Fruit fly (Drosophila melanogaster) whole organism, embryonic: ENCODE data around the gene tsh.

Experiments used
- Adf1 ChIP-seq: fragments of 200-800 bp; sonication (Bioruptor generic); IDR thresholded peaks from 2 replicates; pipeline ENCODE4 v1.3.6; 2022; ENCODE audit warnings: missing biosample characterization, missing genetic modification characterization
- Antp ChIP-seq: fragments of 200-800 bp; sonication (Bioruptor generic); optimal IDR thresholded peaks from 3 replicates; lab custom pipeline; 2016; ENCODE audit warnings: missing biosample characterization, missing genetic modification characterization
- Atf6 ChIP-seq: fragments of 200-800 bp; sonication (Bioruptor generic); IDR thresholded peaks from 2 replicates; pipeline ENCODE4 v1.3.6; 2022; ENCODE audit warnings: missing biosample characterization, missing genetic modification characterization
- B-H1 ChIP-seq: fragments of 200-800 bp; sonication (Bioruptor generic); IDR thresholded peaks from 3 replicates; pipeline ENCODE4 v1.3.6; 2022; ENCODE audit warnings: missing biosample characterization, missing genetic modification characterization
- CG10147 ChIP-seq: fragments of 200-800 bp; sonication (Bioruptor generic); optimal IDR thresholded peaks from 2 replicates; lab custom pipeline; 2019; ENCODE audit warnings: missing biosample characterization, mild to moderate bottlenecking, missing genetic modification characterization, moderate library complexity
- CG10274 ChIP-seq: fragments of 200-800 bp; sonication (Bioruptor generic); optimal IDR thresholded peaks from 3 replicates; lab custom pipeline; 2017; ENCODE audit warnings: missing biosample characterization, mild to moderate bottlenecking, missing genetic modification characterization
- CG11695 ChIP-seq: fragments of 200-800 bp; sonication (Bioruptor generic); IDR thresholded peaks from 3 replicates; pipeline ENCODE4 v1.3.6; 2022; ENCODE audit warnings: missing biosample characterization, missing genetic modification characterization
- CG14710 ChIP-seq: fragments of 200-800 bp; sonication (Bioruptor generic); optimal IDR thresholded peaks from 3 replicates; lab custom pipeline; 2019; ENCODE audit warnings: missing biosample characterization, mild to moderate bottlenecking, missing genetic modification characterization, moderate library complexity
- CG15696 ChIP-seq: fragments of 200-800 bp; sonication (Bioruptor generic); optimal IDR thresholded peaks from 2 replicates; lab custom pipeline; 2019; ENCODE audit warnings: missing biosample characterization, mild to moderate bottlenecking, missing genetic modification characterization, moderate library complexity
- CG17802 ChIP-seq: fragments of 200-800 bp; sonication (Bioruptor generic); optimal IDR thresholded peaks from 2 replicates; lab custom pipeline; 2018; ENCODE audit warnings: missing biosample characterization, mild to moderate bottlenecking, missing genetic modification characterization, moderate library complexity
- CG18476 ChIP-seq: fragments of 200-800 bp; sonication (Bioruptor generic); optimal IDR thresholded peaks from 2 replicates; lab custom pipeline; 2016; ENCODE audit warnings: missing biosample characterization, mild to moderate bottlenecking, missing genetic modification characterization
- CG18599 ChIP-seq: fragments of 200-800 bp; sonication (Bioruptor generic); optimal IDR thresholded peaks from 3 replicates; lab custom pipeline; 2017; ENCODE audit warnings: missing biosample characterization, missing genetic modification characterization, mild to moderate bottlenecking, moderate library complexity, missing genetic modification reagents
- CG2202 ChIP-seq: fragments of 200-800 bp; sonication (Bioruptor generic); optimal IDR thresholded peaks from 2 replicates; lab custom pipeline; 2018; ENCODE audit warnings: missing biosample characterization, mild to moderate bottlenecking, missing genetic modification characterization
- CG2678 ChIP-seq: fragments of 200-800 bp; sonication (Bioruptor generic); optimal IDR thresholded peaks from 3 replicates; lab custom pipeline; 2019; ENCODE audit warnings: missing biosample characterization, mild to moderate bottlenecking, missing genetic modification characterization, moderate library complexity
- CG2889 ChIP-seq: fragments of 200-800 bp; sonication (Bioruptor generic); IDR thresholded peaks from 3 replicates; pipeline ENCODE4 v1.3.6; 2022; ENCODE audit warnings: missing biosample characterization, missing genetic modification characterization
- CG3281 ChIP-seq: fragments of 200-800 bp; sonication (Bioruptor generic); optimal IDR thresholded peaks from 3 replicates; lab custom pipeline; 2017; ENCODE audit warnings: missing biosample characterization, mild to moderate bottlenecking, missing genetic modification characterization
- CG6689 ChIP-seq: fragments of 200-800 bp; sonication (Bioruptor generic); IDR thresholded peaks from 2 replicates; pipeline ENCODE4 v1.3.6; 2022; ENCODE audit warnings: missing biosample characterization, missing genetic modification characterization
- CG7372 ChIP-seq: fragments of 200-800 bp; sonication (Bioruptor generic); IDR thresholded peaks from 2 replicates; pipeline ENCODE4 v1.3.6; 2022; ENCODE audit warnings: missing biosample characterization, missing genetic modification characterization
- CG7745 ChIP-seq: fragments of 200-800 bp; sonication (Bioruptor generic); optimal IDR thresholded peaks from 2 replicates; lab custom pipeline; 2018; ENCODE audit warnings: missing biosample characterization, mild to moderate bottlenecking, missing genetic modification characterization, moderate library complexity
- CHES-1-like ChIP-seq: fragments of 200-800 bp; sonication (Bioruptor generic); optimal IDR thresholded peaks from 2 replicates; lab custom pipeline; 2016; ENCODE audit warnings: missing biosample characterization, missing genetic modification characterization
- CTCF ChIP-seq: fragments of 200-800 bp; sonication (Bioruptor generic); optimal IDR thresholded peaks from 2 replicates; lab custom pipeline; 2017; ENCODE audit warnings: missing biosample characterization, mild to moderate bottlenecking, missing genetic modification characterization, moderate library complexity
- E2f2 ChIP-seq: fragments of 200-800 bp; sonication (Bioruptor generic); IDR thresholded peaks from 2 replicates; pipeline ENCODE4 v1.3.6; 2022; ENCODE audit warnings: missing biosample characterization, missing genetic modification characterization
- Elba2 ChIP-seq: fragments of 200-800 bp; sonication (Bioruptor generic); optimal IDR thresholded peaks from 3 replicates; lab custom pipeline; 2016; ENCODE audit warnings: missing biosample characterization, missing genetic modification characterization
- Fer2 ChIP-seq: fragments of 200-800 bp; sonication (Bioruptor generic); optimal IDR thresholded peaks from 2 replicates; lab custom pipeline; 2018; ENCODE audit warnings: missing biosample characterization, mild to moderate bottlenecking, missing genetic modification characterization, moderate library complexity
- Gug ChIP-seq: fragments of 200-800 bp; sonication (Bioruptor generic); IDR thresholded peaks from 4 replicates; pipeline ENCODE4 v1.3.6; 2022; ENCODE audit warnings: missing biosample characterization, missing genetic modification characterization
- HLH4C ChIP-seq: fragments of 200-800 bp; sonication (Bioruptor generic); IDR thresholded peaks from 3 replicates; pipeline ENCODE4 v1.3.6; 2022; ENCODE audit warnings: missing biosample characterization, missing genetic modification characterization; ENCODE audit not compliant: partially characterized antibody
- Jarid2 ChIP-seq: fragments of 200-800 bp; sonication (Bioruptor generic); optimal IDR thresholded peaks from 3 replicates; lab custom pipeline; 2017; ENCODE audit warnings: mild to moderate bottlenecking, missing biosample characterization, missing genetic modification reagents, missing genetic modification characterization
- Nf-YC ChIP-seq: fragments of 200-800 bp; optimal IDR thresholded peaks from 3 replicates; lab custom pipeline; 2019; ENCODE audit warnings: missing biosample characterization, mild to moderate bottlenecking, missing genetic modification characterization, moderate library complexity
- Rfx ChIP-seq: fragments of 200-800 bp; sonication (Bioruptor generic); IDR thresholded peaks from 2 replicates; pipeline ENCODE4 v1.3.6; 2022; ENCODE audit warnings: missing biosample characterization, missing genetic modification characterization
- TFAM ChIP-seq: fragments of 200-800 bp; sonication (Bioruptor generic); optimal IDR thresholded peaks from 2 replicates; lab custom pipeline; 2017; ENCODE audit warnings: missing biosample characterization, missing genetic modification characterization, inconsistent platforms
- Vsx1 ChIP-seq: fragments of 200-800 bp; sonication (Bioruptor generic); optimal IDR thresholded peaks from 2 replicates; lab custom pipeline; 2017; ENCODE audit warnings: missing biosample characterization, mild to moderate bottlenecking, missing genetic modification characterization, missing genetic modification reagents
- amos ChIP-seq: fragments of 200-800 bp; sonication (Bioruptor generic); IDR thresholded peaks from 2 replicates; pipeline ENCODE4 v1.3.6; 2022; ENCODE audit warnings: missing biosample characterization, missing genetic modification characterization; ENCODE audit not compliant: partially characterized antibody
- crc ChIP-seq: fragments of 200-800 bp; sonication (Bioruptor generic); optimal IDR thresholded peaks from 2 replicates; lab custom pipeline; 2016; ENCODE audit warnings: missing biosample characterization, missing genetic modification characterization
- cwo ChIP-seq: fragments of 200-800 bp; sonication (Bioruptor generic); optimal IDR thresholded peaks from 3 replicates; lab custom pipeline; 2017; ENCODE audit warnings: missing biosample characterization, missing genetic modification characterization, mild to moderate bottlenecking, moderate library complexity, missing genetic modification reagents
- gcm ChIP-seq: fragments of 200-800 bp; sonication (Bioruptor generic); optimal IDR thresholded peaks from 2 replicates; lab custom pipeline; 2019; ENCODE audit warnings: missing biosample characterization, mild to moderate bottlenecking, missing genetic modification characterization, moderate library complexity
- grn ChIP-seq: fragments of 200-800 bp; sonication (Bioruptor generic); optimal IDR thresholded peaks from 3 replicates; lab custom pipeline; 2017; ENCODE audit warnings: missing biosample characterization, missing genetic modification characterization
- gsb ChIP-seq: fragments of 200-800 bp; sonication (Bioruptor generic); IDR thresholded peaks from 2 replicates; pipeline ENCODE4 v1.3.6; 2022; ENCODE audit warnings: missing biosample characterization, missing genetic modification characterization
- jigr1 ChIP-seq: fragments of 200-800 bp; sonication (Bioruptor generic); IDR thresholded peaks from 3 replicates; pipeline ENCODE4 v1.3.6; 2022; ENCODE audit warnings: missing biosample characterization, missing genetic modification characterization
- nom ChIP-seq: fragments of 200-800 bp; sonication (Bioruptor generic); optimal IDR thresholded peaks from 2 replicates; lab custom pipeline; 2017; ENCODE audit warnings: missing biosample characterization, missing genetic modification characterization, mild to moderate bottlenecking, moderate library complexity, missing genetic modification reagents
- org-1 ChIP-seq: fragments of 200-800 bp; sonication (Bioruptor generic); optimal IDR thresholded peaks from 2 replicates; lab custom pipeline; 2017; ENCODE audit warnings: missing biosample characterization, missing genetic modification characterization
- pita ChIP-seq: fragments of 200-800 bp; sonication (Bioruptor generic); optimal IDR thresholded peaks from 2 replicates; lab custom pipeline; 2017; ENCODE audit warnings: missing biosample characterization, mild to moderate bottlenecking, missing genetic modification characterization
- pros ChIP-seq: fragments of 200-800 bp; sonication (Bioruptor generic); optimal IDR thresholded peaks from 3 replicates; lab custom pipeline; 2019; ENCODE audit warnings: missing biosample characterization, mild to moderate bottlenecking, missing genetic modification characterization, moderate library complexity
- sna ChIP-seq: fragments of 200-800 bp; sonication (Bioruptor generic); IDR thresholded peaks from 2 replicates; pipeline ENCODE4 v1.3.6; 2022; ENCODE audit warnings: missing biosample characterization, missing genetic modification characterization; ENCODE audit not compliant: partially characterized antibody
- toy ChIP-seq: fragments of 200-800 bp; sonication (Bioruptor generic); IDR thresholded peaks from 2 replicates; pipeline ENCODE4 v1.3.6; 2022; ENCODE audit warnings: missing biosample characterization, missing genetic modification characterization
- trh ChIP-seq: fragments of 200-800 bp; sonication (Bioruptor generic); optimal IDR thresholded peaks from 2 replicates; lab custom pipeline; 2016; ENCODE audit warnings: missing biosample characterization, missing genetic modification characterization
- twi ChIP-seq: fragments of 200-800 bp; optimal IDR thresholded peaks from 2 replicates; lab custom pipeline; 2019; ENCODE audit warnings: missing biosample characterization, mild to moderate bottlenecking, missing genetic modification characterization, moderate library complexity
- vnd ChIP-seq: fragments of 200-800 bp; sonication (Bioruptor generic); IDR thresholded peaks from 3 replicates; pipeline ENCODE4 v1.3.6; 2022; ENCODE audit warnings: missing biosample characterization, missing genetic modification characterization; ENCODE audit not compliant: partially characterized antibody
- wor ChIP-seq: fragments of 200-800 bp; sonication (Bioruptor generic); IDR thresholded peaks from 2 replicates; pipeline ENCODE4 v1.3.6; 2022; ENCODE audit warnings: missing biosample characterization, missing genetic modification characterization

Gene tsh

DNA sequence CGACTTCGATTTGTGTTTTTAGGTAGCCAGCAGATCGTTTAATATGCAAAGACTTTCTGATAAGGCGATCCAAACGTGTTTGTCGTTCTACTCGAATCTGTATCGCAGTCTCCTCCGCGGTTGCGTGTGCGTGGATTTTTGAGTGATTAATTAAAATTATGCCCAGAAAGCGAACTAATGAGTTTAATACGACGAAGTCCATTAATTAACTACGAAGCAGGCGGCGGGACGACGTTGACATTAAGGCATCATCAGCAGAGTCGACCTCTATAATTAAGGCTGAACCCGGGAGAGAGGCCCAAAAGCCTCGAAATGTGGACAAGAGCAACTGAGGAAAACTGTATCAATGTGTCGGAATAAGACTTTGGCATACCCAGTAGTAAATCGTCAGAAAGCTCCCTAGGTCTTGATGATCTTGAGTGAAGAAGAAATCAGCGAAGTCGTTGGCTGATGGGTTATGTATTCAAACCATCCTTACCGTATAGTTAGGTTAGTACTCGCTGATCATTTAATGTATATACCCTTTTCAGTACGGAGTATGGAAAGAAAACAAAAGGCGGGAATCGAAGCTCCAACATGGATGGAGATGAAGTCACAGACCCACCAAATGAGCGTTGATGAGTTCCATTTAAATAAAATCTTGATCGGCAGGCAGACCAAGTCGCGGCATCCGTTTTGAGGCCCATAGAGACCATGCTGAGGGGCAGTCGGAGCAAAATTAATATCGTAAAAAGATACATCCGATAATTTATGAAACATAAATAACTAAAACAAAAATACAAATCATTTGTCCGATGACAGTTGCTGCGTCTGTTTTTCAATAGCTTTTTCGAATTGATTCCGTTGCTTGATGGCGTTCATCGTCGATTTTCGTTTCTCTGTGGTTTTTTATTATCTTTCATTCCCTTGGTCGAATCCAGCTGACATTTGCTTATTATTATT is 38.9 kb downstream of the tsh start (continued):
- TF ChIP-seq trh (GFP tag; lab: Kevin White, UChicago) (peak; percentile 86), CG7745 (peak; percentile 72), CG10147 (GFP tag; lab: Kevin White, UChicago) (peak; percentile 85), CG3281 (GFP tag; lab: Kevin White, UChicago) (peak; percentile 81), TFAM (peak; percentile 15), Elba2 (GFP tag; lab: Kevin White, UChicago) (no peak), CHES-1-like (peak; percentile 88), gsb (GFP tag; lab: Robert Waterston, UW) (peak; percentile 77), Atf6 (GFP tag; lab: Robert Waterston, UW) (peak; percentile 89), CG6689 (GFP tag; lab: Robert Waterston, UW) (peak; percentile 93), CG15696 (tag; lab: Kevin White, UChicago) (peak; percentile 64), CG2889 (GFP tag; lab: Robert Waterston, UW) (peak; percentile 84; the same call in 2 of the 3 replicates), CG10274 (GFP tag; lab: Kevin White, UChicago) (peak; percentile 73), amos (no peak), Nf-YC (tag; lab: Kevin White, UChicago) (peak; percentile 1), Adf1 (GFP tag; lab: Robert Waterston, UW) (peak; percentile 49; the same call in 1 of the 2 replicates), vnd (GFP tag; lab: Robert Waterston, UW) (no peak), pros (GFP tag; lab: Kevin White, UChicago) (no peak), crc (GFP tag; lab: Kevin White, UChicago) (peak; percentile 76), Fer2 (tag; lab: Kevin White, UChicago) (peak; percentile 44), CG18599 (GFP tag; lab: Kevin White, UChicago) (peak; percentile 87), sna (GFP tag; lab: Robert Waterston, UW) (no peak), CTCF (GFP tag; lab: Kevin White, UChicago) (peak; percentile 36), CG2678 (tag; lab: Kevin White, UChicago) (peak; percentile 94), B-H1 (GFP tag; lab: Robert Waterston, UW) (peak; percentile 82), wor (GFP tag; lab: Robert Waterston, UW) (peak; percentile 90), cwo (peak; percentile 76), Vsx1 (GFP tag; lab: Kevin White, UChicago) (peak; percentile 79), Rfx (GFP tag; lab: Robert Waterston, UW) (peak; percentile 91), twi (tag; lab: Kevin White, UChicago) (peak; percentile 83), gcm (GFP tag; lab: Kevin White, UChicago) (peak; percentile 84), CG17802 (tag; lab: Kevin White, UChicago) (peak; percentile 72), HLH4C (GFP tag; lab: Robert Waterston, UW) (no peak), CG18476 (GFP tag; lab: Kevin White, UChicago) (peak; percentile 81), grn (GFP tag; lab: Kevin White, UChicago) (peak; percentile 37), org-1 (GFP tag; lab: Kevin White, UChicago) (peak; percentile 86), CG14710 (tag; lab: Kevin White, UChicago) (peak; percentile 91), E2f2 (GFP tag; lab: Robert Waterston, UW) (peak; percentile 57), toy (GFP tag; lab: Robert Waterston, UW) (peak; percentile 72), jigr1 (GFP tag; lab: Robert Waterston, UW) (peak; percentile 84; the same call in 2 of the 3 replicates), CG11695 (GFP tag; lab: Robert Waterston, UW) (peak; percentile 89), Jarid2 (GFP tag; lab: Kevin White, UChicago) (peak; percentile 55), nom (peak; percentile 12), CG2202 (tag; lab: Kevin White, UChicago) (peak; percentile 80), Antp (peak; percentile 95), Gug (GFP tag; lab: Robert Waterston, UW) (peak; percentile 88), pita (GFP tag; lab: Kevin White, UChicago) (no peak), CG7372 (GFP tag; lab: Robert Waterston, UW) (peak; percentile 79)
